Worm (Caenorhabditis elegans) whole organism, L1 larva: ENCODE data around the gene brf-1.

ENCODE experiments used
- ama-1 ChIP-seq: fragments of 150-350 bp; optimal IDR thresholded peaks from 2 replicates; lab custom pipeline; 2014
- lin-13 ChIP-seq: fragments of 150-350 bp; optimal IDR thresholded peaks from 2 replicates; lab custom pipeline; 2014; ENCODE audit warnings: missing biosample characterization, missing genetic modification reagents, missing genetic modification characterization
- lir-3 ChIP-seq: sonication (generic microtip); optimal IDR thresholded peaks from 2 replicates; lab custom pipeline; 2016; ENCODE audit warnings: mild to moderate bottlenecking, missing genetic modification characterization, moderate library complexity, missing compliant biosample characterization; ENCODE audit not compliant: poor library complexity

- TF ChIP-seq ama-1 (lab: Kevin White, UChicago) (no peak), lir-3 (tag; lab: Kevin White, UChicago) (no peak), lin-13 (GFP tag; lab: Kevin White, UChicago) (no peak)
Observed at ce11 chrII:7310023-7310422, 4.4 kb downstream of the brf-1 start, which contains the start of the genes F45E12.5 and cnep-1.
